Fruit fly (Drosophila melanogaster) whole organism, pupa: ENCODE data around the gene CG3436.

Experiments
- CG14655 ChIP-seq: fragments of 200-800 bp; sonication (Bioruptor generic); optimal IDR thresholded peaks from 3 replicates; lab custom pipeline; 2017; ENCODE audit warnings: mild to moderate bottlenecking, missing biosample characterization, missing genetic modification reagents, missing genetic modification characterization
- CG15710 ChIP-seq: fragments of 200-800 bp; sonication (Bioruptor generic); optimal IDR thresholded peaks from 2 replicates; lab custom pipeline; 2018; ENCODE audit warnings: missing biosample characterization, mild to moderate bottlenecking, missing genetic modification characterization, moderate library complexity
- CG32121 ChIP-seq: fragments of 200-800 bp; sonication (Bioruptor generic); IDR thresholded peaks from 2 replicates; pipeline ENCODE4 v1.3.6; 2022; ENCODE audit warnings: missing biosample characterization, missing genetic modification characterization
- CG8159 ChIP-seq: fragments of 200-800 bp; sonication (Bioruptor generic); optimal IDR thresholded peaks from 3 replicates; lab custom pipeline; 2018; ENCODE audit warnings: missing biosample characterization, mild to moderate bottlenecking, missing genetic modification characterization, moderate library complexity
- CG8301 ChIP-seq: fragments of 200-800 bp; sonication (Bioruptor generic); optimal IDR thresholded peaks from 2 replicates; lab custom pipeline; 2018; ENCODE audit warnings: missing biosample characterization, mild to moderate bottlenecking, missing genetic modification characterization
- D1 ChIP-seq: fragments of 200-800 bp; sonication (Bioruptor generic); optimal IDR thresholded peaks from 2 replicates; lab custom pipeline; 2018; ENCODE audit warnings: missing biosample characterization, mild to moderate bottlenecking, missing genetic modification characterization, moderate library complexity
- EcR ChIP-seq: fragments of 200-800 bp; sonication (Bioruptor generic); optimal IDR thresholded peaks from 3 replicates; lab custom pipeline; 2019; ENCODE audit warnings: missing biosample characterization, missing genetic modification characterization, mild to moderate bottlenecking, moderate library complexity, missing genetic modification reagents
- Ets98B ChIP-seq: fragments of 200-800 bp; sonication (Bioruptor generic); IDR thresholded peaks from 2 replicates; pipeline ENCODE4 v1.3.6; 2022; ENCODE audit warnings: missing biosample characterization, missing genetic modification characterization
- fd96Ca ChIP-seq: fragments of 200-800 bp; sonication (Bioruptor generic); IDR thresholded peaks from 3 replicates; pipeline ENCODE4 v1.3.6; 2022; ENCODE audit warnings: missing biosample characterization, missing genetic modification characterization
- rn ChIP-seq: fragments of 200-800 bp; sonication (Bioruptor generic); IDR thresholded peaks from 2 replicates; pipeline ENCODE4 v1.3.6; 2022; ENCODE audit warnings: missing biosample characterization, missing genetic modification characterization

DNA sequence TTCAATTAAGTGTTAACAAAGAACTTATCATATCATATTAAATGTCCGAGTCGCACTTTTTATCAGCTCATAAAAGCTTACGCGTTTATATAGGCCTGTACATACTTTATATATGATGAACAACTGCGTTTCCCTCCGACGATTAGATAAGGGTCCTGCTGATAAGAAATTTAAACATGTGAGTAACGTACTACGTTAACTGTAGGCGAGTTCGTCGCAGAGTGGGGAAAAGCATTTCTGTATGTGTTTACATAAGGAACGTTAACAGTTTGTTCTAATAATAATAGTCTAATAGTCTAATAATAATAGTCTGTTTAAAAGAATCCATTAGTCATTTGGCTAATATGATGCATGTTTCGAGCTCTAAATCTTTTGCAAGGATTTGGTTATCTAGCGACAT lies 14.6 kb downstream of the CG3436 start:
- TF ChIP-seq EcR (GFP tag; lab: Kevin White, UChicago) (no peak), fd96Ca (GFP tag; lab: Robert Waterston, UW) (no peak), CG8301 (tag; lab: Kevin White, UChicago) (no peak), CG14655 (no peak), CG15710 (tag; lab: Kevin White, UChicago) (no peak), CG32121 (GFP tag; lab: Robert Waterston, UW) (no peak), Ets98B (GFP tag; lab: Robert Waterston, UW) (no peak), rn (GFP tag; lab: Robert Waterston, UW) (no peak), CG8159 (no peak), D1 (tag; lab: Kevin White, UChicago) (no peak)
